Worm (Caenorhabditis elegans) whole organism, late embryonic: ENCODE measurements around the gene sri-28.
"Not testable (repeated sequence)": the region's sequence is repeated elsewhere in the genome, so short reads cannot be mapped to it uniquely, and the experiment has no call there.

Experiments used
- C08G9.2 ChIP-seq: sonication (generic microtip); optimal IDR thresholded peaks from 2 replicates; lab custom pipeline; 2016; ENCODE audit warnings: mild to moderate bottlenecking, missing genetic modification characterization, moderate library complexity, missing compliant biosample characterization
- F13H6.1 ChIP-seq: sonication (generic microtip); optimal IDR thresholded peaks from 2 replicates; lab custom pipeline; 2016; ENCODE audit warnings: missing genetic modification characterization, missing compliant biosample characterization
- K02D7.2 ChIP-seq: sonication (generic microtip); optimal IDR thresholded peaks from 2 replicates; lab custom pipeline; 2017; ENCODE audit warnings: mild to moderate bottlenecking, missing genetic modification characterization, missing compliant biosample characterization
- T23F11.4 ChIP-seq: fragments of 200-800 bp; sonication (Bioruptor generic); optimal IDR thresholded peaks from 2 replicates; lab custom pipeline; 2018; ENCODE audit warnings: mild to moderate bottlenecking, missing genetic modification characterization, missing compliant biosample characterization
- Y22D7AL.16 ChIP-seq: sonication (generic microtip); optimal IDR thresholded peaks from 2 replicates; lab custom pipeline; 2016; ENCODE audit warnings: missing genetic modification characterization, missing compliant biosample characterization
- ahr-1 ChIP-seq: sonication (generic microtip); optimal IDR thresholded peaks from 2 replicates; lab custom pipeline; 2016; ENCODE audit warnings: missing genetic modification characterization, missing compliant biosample characterization
- ama-1 ChIP-seq: fragments of 150-350 bp; optimal IDR thresholded peaks from 2 replicates; lab custom pipeline; 2014
- ceh-18 ChIP-seq: sonication (generic microtip); optimal IDR thresholded peaks from 2 replicates; lab custom pipeline; 2016; ENCODE audit warnings: missing genetic modification characterization, missing compliant biosample characterization
- ceh-2 ChIP-seq: sonication (generic microtip); optimal IDR thresholded peaks from 2 replicates; lab custom pipeline; 2016; ENCODE audit warnings: missing genotype, missing genetic modification characterization, missing compliant biosample characterization
- ceh-22 ChIP-seq: sonication (generic microtip); optimal IDR thresholded peaks from 2 replicates; lab custom pipeline; 2017; ENCODE audit warnings: missing biosample characterization, missing genetic modification characterization
- ceh-24 ChIP-seq: sonication (generic microtip); optimal IDR thresholded peaks from 2 replicates; lab custom pipeline; 2016; ENCODE audit warnings: mild to moderate bottlenecking, missing genetic modification characterization, missing compliant biosample characterization
- ceh-45 ChIP-seq: fragments of 200-800 bp; sonication (Bioruptor generic); IDR thresholded peaks from 2 replicates; pipeline ENCODE4 v1.3.6; 2022; ENCODE audit warnings: missing genetic modification reagents, missing genetic modification characterization, missing compliant biosample characterization
- ceh-6 ChIP-seq: fragments of 200-800 bp; sonication (Bioruptor generic); optimal IDR thresholded peaks from 2 replicates; lab custom pipeline; 2018; ENCODE audit warnings: mild to moderate bottlenecking, missing genetic modification characterization, missing compliant biosample characterization
- che-1 ChIP-seq: sonication (generic microtip); optimal IDR thresholded peaks from 2 replicates; lab custom pipeline; 2016; ENCODE audit warnings: mild to moderate bottlenecking, missing genetic modification characterization, missing compliant biosample characterization
- elt-2 ChIP-seq: sonication (generic microtip); optimal IDR thresholded peaks from 2 replicates; lab custom pipeline; 2016; ENCODE audit warnings: missing genetic modification reagents, missing genetic modification characterization, missing compliant biosample characterization
- elt-4 ChIP-seq: sonication (generic microtip); optimal IDR thresholded peaks from 2 replicates; lab custom pipeline; 2016; ENCODE audit warnings: missing genetic modification characterization, missing compliant biosample characterization
- ets-4 ChIP-seq: sonication (generic microtip); optimal IDR thresholded peaks from 2 replicates; lab custom pipeline; 2016; ENCODE audit warnings: missing genetic modification characterization, missing compliant biosample characterization
- eyg-1 ChIP-seq: sonication (generic microtip); optimal IDR thresholded peaks from 2 replicates; lab custom pipeline; 2016; ENCODE audit warnings: missing genotype, missing genetic modification characterization, missing compliant biosample characterization
- fax-1 ChIP-seq: sonication (generic microtip); optimal IDR thresholded peaks from 2 replicates; lab custom pipeline; 2016; ENCODE audit warnings: missing genotype, missing genetic modification characterization, missing compliant biosample characterization
- gmeb-2 ChIP-seq: sonication (generic microtip); optimal IDR thresholded peaks from 2 replicates; lab custom pipeline; 2016; ENCODE audit warnings: missing genetic modification characterization, inconsistent platforms, missing compliant biosample characterization
- hlh-15 ChIP-seq: sonication (generic microtip); optimal IDR thresholded peaks from 2 replicates; lab custom pipeline; 2016; ENCODE audit warnings: missing genetic modification characterization, missing compliant biosample characterization
- hlh-30 ChIP-seq: sonication (generic microtip); optimal IDR thresholded peaks from 2 replicates; lab custom pipeline; 2017; ENCODE audit warnings: antibody characterized with exemption, missing genetic modification characterization, missing compliant biosample characterization; ENCODE audit not compliant: insufficient read depth
- hlh-8 ChIP-seq: sonication (generic microtip); optimal IDR thresholded peaks from 2 replicates; lab custom pipeline; 2016; ENCODE audit warnings: missing genotype, missing genetic modification characterization, missing compliant biosample characterization
- lim-6 ChIP-seq: sonication (generic microtip); optimal IDR thresholded peaks from 2 replicates; lab custom pipeline; 2016; ENCODE audit warnings: missing genetic modification characterization, missing compliant biosample characterization
- lin-11 ChIP-seq: fragments of 200-800 bp; sonication (Bioruptor generic); optimal IDR thresholded peaks from 2 replicates; lab custom pipeline; 2018; ENCODE audit warnings: mild to moderate bottlenecking, missing genetic modification characterization, missing compliant biosample characterization
- nfya-1 ChIP-seq: sonication (generic microtip); optimal IDR thresholded peaks from 2 replicates; lab custom pipeline; 2017; ENCODE audit warnings: missing genetic modification characterization, mild to moderate bottlenecking, missing compliant biosample characterization, antibody characterized with exemption, moderate library complexity
- nhr-232 ChIP-seq: sonication (generic microtip); optimal IDR thresholded peaks from 2 replicates; lab custom pipeline; 2016; ENCODE audit warnings: missing genetic modification characterization, missing compliant biosample characterization
- odd-2 ChIP-seq: sonication (generic microtip); optimal IDR thresholded peaks from 2 replicates; lab custom pipeline; 2017; ENCODE audit warnings: antibody characterized with exemption, mild to moderate bottlenecking, missing genetic modification characterization, missing compliant biosample characterization
- pax-1 ChIP-seq: fragments of 150-350 bp; optimal IDR thresholded peaks from 2 replicates; lab custom pipeline; 2014; ENCODE audit warnings: missing biosample characterization, missing genetic modification characterization
- pqm-1 ChIP-seq: sonication (generic microtip); optimal IDR thresholded peaks from 2 replicates; lab custom pipeline; 2016; ENCODE audit warnings: missing genetic modification characterization, missing compliant biosample characterization
- pros-1 ChIP-seq: fragments of 150-350 bp; optimal IDR thresholded peaks from 2 replicates; lab custom pipeline; 2014; ENCODE audit warnings: missing biosample characterization, missing genetic modification reagents, missing genetic modification characterization
- ref-2 ChIP-seq: sonication (generic microtip); optimal IDR thresholded peaks from 2 replicates; lab custom pipeline; 2016; ENCODE audit warnings: missing genetic modification characterization, missing compliant biosample characterization
- rnt-1 ChIP-seq: sonication (generic microtip); optimal IDR thresholded peaks from 2 replicates; lab custom pipeline; 2016; ENCODE audit warnings: missing genetic modification characterization, missing compliant biosample characterization
- sdc-2 ChIP-seq: sonication (generic microtip); optimal IDR thresholded peaks from 2 replicates; lab custom pipeline; 2016; ENCODE audit warnings: missing genotype, missing genetic modification characterization, missing compliant biosample characterization
- tbx-2 ChIP-seq: sonication (generic microtip); optimal IDR thresholded peaks from 2 replicates; lab custom pipeline; 2016; ENCODE audit warnings: missing genetic modification characterization, missing compliant biosample characterization
- ttx-3 ChIP-seq: sonication (generic microtip); optimal IDR thresholded peaks from 2 replicates; lab custom pipeline; 2016; ENCODE audit warnings: missing genetic modification reagents, missing genetic modification characterization, missing compliant biosample characterization
- unc-42 ChIP-seq: sonication (generic microtip); optimal IDR thresholded peaks from 2 replicates; lab custom pipeline; 2016; ENCODE audit warnings: missing genotype, missing genetic modification characterization, missing compliant biosample characterization

The sri-28 gene

ce11 chrII:3023381-3023935, 25.0 kb upstream of the sri-28 start, which contains the start of gene clec-2:
Gene clec-2 (minus strand): TSS chrII:3023431.
- TF ChIP-seq lin-11 (tag; lab: Kevin White, UChicago) (no peak), ceh-6 (GFP tag; lab: Kevin White, UChicago) (no peak), sdc-2 (tag; lab: Kevin White, UChicago) (no peak), ama-1 (lab: Kevin White, UChicago) (no peak), elt-2 (tag; lab: Kevin White, UChicago) (no peak), nfya-1 (no peak), C08G9.2 (no peak), ref-2 (no peak), elt-4 (tag; lab: Kevin White, UChicago) (no peak), odd-2 (tag; lab: Kevin White, UChicago) (no peak), eyg-1 (no peak), T23F11.4 (no peak), nhr-232 (no peak), Y22D7AL.16 (tag; lab: Kevin White, UChicago) (no peak), ceh-22 (no peak), tbx-2 (tag; lab: Kevin White, UChicago) (no peak), che-1 (no peak)

ce11 chrII:3024655-3025054, 23.8 kb upstream of the sri-28 start:
- TF ChIP-seq gmeb-2 (tag; lab: Kevin White, UChicago) (no peak), pqm-1 (tag; lab: Kevin White, UChicago) (no peak), hlh-15 (tag; lab: Kevin White, UChicago) (no peak), F13H6.1 (tag; lab: Kevin White, UChicago) (no peak), rnt-1 (tag; lab: Kevin White, UChicago) (no peak), ahr-1 (tag; lab: Kevin White, UChicago) (no peak), eyg-1 (no peak)
- TF ChIP-seq, all 69 proteins: peak for 0

ce11 chrII:3028264-3028663, 20.2 kb upstream of the sri-28 start:
- TF ChIP-seq sdc-2 (tag; lab: Kevin White, UChicago) (no peak), lim-6 (no peak), pax-1 (tag; lab: Kevin White, UChicago) (no peak), ceh-2 (no peak)
- TF ChIP-seq, all 69 proteins: peak for 0

ce11 chrII:3030416-3030815, 18.1 kb upstream of the sri-28 start:
- TF ChIP-seq ttx-3 = no peak
- TF ChIP-seq ama-1 (lab: Kevin White, UChicago) = no peak
- no peak for TF ChIP-seq ceh-6 (GFP tag; lab: Kevin White, UChicago)
- no peak for TF ChIP-seq pros-1 (tag; lab: Kevin White, UChicago)
- TF ChIP-seq ceh-2 = no peak
- TF ChIP-seq pqm-1 (tag; lab: Kevin White, UChicago) = no peak
- TF ChIP-seq gmeb-2 (tag; lab: Kevin White, UChicago) = no peak
- no peak for TF ChIP-seq ceh-24 (tag; lab: Kevin White, UChicago)
- TF ChIP-seq odd-2 (tag; lab: Kevin White, UChicago) = no peak
- no peak for TF ChIP-seq hlh-8
- no peak for TF ChIP-seq unc-42 (tag; lab: Kevin White, UChicago)
- TF ChIP-seq K02D7.2 (tag; lab: Kevin White, UChicago) = no peak
- no peak for TF ChIP-seq ceh-18 (tag; lab: Kevin White, UChicago)
- no peak for TF ChIP-seq hlh-30 (tag; lab: Kevin White, UChicago)
- no peak for TF ChIP-seq ets-4
- TF ChIP-seq che-1 = no peak
- no peak for TF ChIP-seq ceh-45 (GFP tag; lab: Robert Waterston, UW)

- TF ChIP-seq fax-1 (tag; lab: Kevin White, UChicago); che-1; Y22D7AL.16 (tag; lab: Kevin White, UChicago): not testable (repeated sequence)
Observed at ce11 chrII:3032480-3032879, 16.0 kb upstream of the sri-28 start, which contains the start of gene B0454.6. Gene B0454.6 (plus strand): TSS chrII:3032780.
